Worm (Caenorhabditis elegans): ENCODE measurements around the gene msp-79.

DNA sequence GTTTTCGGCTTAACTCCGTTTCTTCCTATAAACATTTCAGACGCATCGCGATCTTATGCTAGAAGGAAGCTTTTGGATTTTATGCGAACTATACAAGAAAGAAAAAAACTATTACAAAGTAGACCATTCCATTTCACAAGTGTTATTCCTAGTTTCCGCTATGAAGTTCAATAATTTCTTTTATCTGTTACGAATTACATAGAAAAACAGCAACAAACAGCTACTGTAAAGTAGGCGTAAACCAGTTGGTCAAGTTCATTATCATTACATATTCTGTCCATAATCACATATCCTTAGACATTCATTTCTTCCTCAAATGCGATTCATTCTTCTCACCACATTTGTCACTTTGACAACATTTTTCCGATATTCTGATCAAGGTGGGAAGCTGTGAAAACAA is 28.8 kb downstream of the msp-79 start, which contains the start of gene C28D4.10:
- TF ChIP-seq mxl-2 (GFP tag; conservative IDR thresholded peaks at IDR 0.05) (no peak), ztf-11 (tag; optimal IDR thresholded peaks at IDR 0.05) (no peak), nhr-11 (tag; optimal IDR thresholded peaks at IDR 0.05) (no peak), aly-2 (tag; optimal IDR thresholded peaks at IDR 0.05) (no peak)

Data from whole organism, L4 larva.